Fruit fly (Drosophila melanogaster): ENCODE data around the gene CG11109.

Gene CG11109

dm6 chr3L:22868070-22868469 lies 3.9 kb upstream of the CG11109 start, which contains the start of gene EMC4 (continued):
- TF ChIP-seq fd3F (GFP tag; optimal IDR thresholded peaks at IDR 0.05) (no peak), CG42726 (GFP tag; IDR thresholded peaks at IDR 0.05; ENCODE audit: partially characterized antibody) (peak; percentile 44; the same call in 1 of the 2 replicates), CG4360 (GFP tag; IDR thresholded peaks at IDR 0.05) (peak; percentile 29; the same call in 1 of the 2 replicates), TFAM (GFP tag; optimal IDR thresholded peaks at IDR 0.05) (no peak), al (GFP tag; IDR thresholded peaks at IDR 0.05) (no peak), CG4282 (GFP tag; optimal IDR thresholded peaks at IDR 0.05) (no peak), Camta (GFP tag; optimal IDR thresholded peaks at IDR 0.05) (no peak), CG12236 (GFP tag; optimal IDR thresholded peaks at IDR 0.05) (no peak), CG14050 (GFP tag; IDR thresholded peaks at IDR 0.05) (0 out of 3 replicates have a peak, but pooled peaks have one; percentile 21), Nf-YB (GFP tag; optimal IDR thresholded peaks at IDR 0.05) (no peak), CG13424 (tag; optimal IDR thresholded peaks at IDR 0.05) (peak; percentile 7), MBD-R2 (GFP tag; IDR thresholded peaks at IDR 0.05) (peak; percentile 71), CG14965 (GFP tag; optimal IDR thresholded peaks at IDR 0.05; ENCODE audit: borderline replicate concordance) (no peak), Nf-YC (tag; optimal IDR thresholded peaks at IDR 0.05) (peak; percentile 57), CG4424 (GFP tag; optimal IDR thresholded peaks at IDR 0.05) (peak; percentile 22), gce (GFP tag; IDR thresholded peaks at IDR 0.05) (no peak), Bdp1 (GFP tag; optimal IDR thresholded peaks at IDR 0.05) (no peak), CG6254 (GFP tag; optimal IDR thresholded peaks at IDR 0.05) (peak; percentile 10), yki (optimal IDR thresholded peaks at IDR 0.05) (no peak), dm (GFP tag; optimal IDR thresholded peaks at IDR 0.05) (peak; percentile 3), ab (GFP tag; optimal IDR thresholded peaks at IDR 0.05) (no peak), chn (GFP tag; optimal IDR thresholded peaks at IDR 0.05) (peak; percentile 44), CG17359 (tag; optimal IDR thresholded peaks at IDR 0.05) (peak; percentile 35), ERR (GFP tag; optimal IDR thresholded peaks at IDR 0.05) (peak; percentile 37), ems (GFP tag; optimal IDR thresholded peaks at IDR 0.05) (peak; percentile 44), zfh1 (GFP tag; IDR thresholded peaks at IDR 0.05) (peak; percentile 59; the same call in 1 of the 3 replicates), CG17802 (tag; optimal IDR thresholded peaks at IDR 0.05) (no peak), Hr51 (GFP tag; optimal IDR thresholded peaks at IDR 0.05) (peak; percentile 8 to 47), CG4854 (GFP tag; optimal IDR thresholded peaks at IDR 0.05) (peak; percentile 53), nmo (GFP tag; optimal IDR thresholded peaks at IDR 0.05) (peak; percentile 35), Dbx (GFP tag; IDR thresholded peaks at IDR 0.05) (peak; percentile 71; the same call in 2 of the 3 replicates), CG7987 (GFP tag; optimal IDR thresholded peaks at IDR 0.05) (peak; percentile 44), CG34224 (GFP tag; IDR thresholded peaks at IDR 0.05; ENCODE audit: partially characterized antibody) (peak; percentile 72), sens (GFP tag) (peak; percentile 84), nerfin-2 (GFP tag; IDR thresholded peaks at IDR 0.05; ENCODE audit: partially characterized antibody) (peak; percentile 40; the same call in 1 of the 2 replicates), D19B (GFP tag; optimal IDR thresholded peaks at IDR 0.05) (no peak), Fer1 (GFP tag; optimal IDR thresholded peaks at IDR 0.05) (peak; percentile 72), CG32532 (GFP tag; IDR thresholded peaks at IDR 0.05) (peak; percentile 23; the same call in 1 of the 2 replicates), Trl (optimal IDR thresholded peaks at IDR 0.05) (no peak), Trl (GFP tag; optimal IDR thresholded peaks at IDR 0.05) (peak; percentile 42), bbx (GFP tag; IDR thresholded peaks at IDR 0.05; ENCODE audit: partially characterized antibody) (peak; percentile 76), CG33213 (GFP tag; optimal IDR thresholded peaks at IDR 0.05) (peak; percentile 63), ash1 (GFP tag; optimal IDR thresholded peaks at IDR 0.05) (no peak), C15 (GFP tag; IDR thresholded peaks at IDR 0.05) (no peak), Scr (GFP tag; IDR thresholded peaks at IDR 0.05; ENCODE audit: partially characterized antibody) (peak; percentile 65), CG17385 (GFP tag; optimal IDR thresholded peaks at IDR 0.05) (peak; percentile 47), CG3163 (GFP tag; optimal IDR thresholded peaks at IDR 0.05) (peak; percentile 39), ato (GFP tag; IDR thresholded peaks at IDR 0.05; ENCODE audit: partially characterized antibody) (peak; percentile 68), twi (tag; optimal IDR thresholded peaks at IDR 0.05) (no peak), Dp (GFP tag; optimal IDR thresholded peaks at IDR 0.05) (peak; percentile 95), Dref (GFP tag; IDR thresholded peaks at IDR 0.05) (peak; percentile 93)

Measured in whole organism, embryonic.